Worm (Caenorhabditis elegans) whole organism, late embryonic: ENCODE data around the gene R07E5.15.
A peak's percentile ranks its signal among the peaks of the same experiment; 100 is the strongest.
"Not testable (repeated sequence)": the region's sequence is repeated elsewhere in the genome, so short reads cannot be mapped to it uniquely, and the experiment has no call there.

ENCODE experiments used
- C38D4.7 ChIP-seq: fragments of 200-800 bp; sonication (Bioruptor generic); optimal IDR thresholded peaks from 2 replicates; lab custom pipeline; 2018; ENCODE audit warnings: mild to moderate bottlenecking, missing genetic modification characterization, moderate library complexity, missing compliant biosample characterization
- F13H6.1 ChIP-seq: sonication (generic microtip); optimal IDR thresholded peaks from 2 replicates; lab custom pipeline; 2016; ENCODE audit warnings: missing genetic modification characterization, missing compliant biosample characterization
- K02D7.2 ChIP-seq: sonication (generic microtip); optimal IDR thresholded peaks from 2 replicates; lab custom pipeline; 2017; ENCODE audit warnings: mild to moderate bottlenecking, missing genetic modification characterization, missing compliant biosample characterization
- K09A11.1 ChIP-seq: sonication (generic microtip); optimal IDR thresholded peaks from 2 replicates; lab custom pipeline; 2017; ENCODE audit warnings: antibody characterized with exemption, mild to moderate bottlenecking, missing genetic modification characterization, missing compliant biosample characterization; ENCODE audit not compliant: insufficient read depth
- ceh-14 ChIP-seq: sonication (generic microtip); optimal IDR thresholded peaks from 2 replicates; lab custom pipeline; 2016; ENCODE audit warnings: missing genotype, missing genetic modification characterization, missing compliant biosample characterization
- ceh-18 ChIP-seq: sonication (generic microtip); optimal IDR thresholded peaks from 2 replicates; lab custom pipeline; 2016; ENCODE audit warnings: missing genetic modification characterization, missing compliant biosample characterization
- ceh-2 ChIP-seq: sonication (generic microtip); optimal IDR thresholded peaks from 2 replicates; lab custom pipeline; 2016; ENCODE audit warnings: missing genotype, missing genetic modification characterization, missing compliant biosample characterization
- ceh-30 ChIP-seq: fragments of 150-350 bp; optimal IDR thresholded peaks from 2 replicates; lab custom pipeline; 2014; ENCODE audit warnings: missing biosample characterization, missing genetic modification characterization
- ceh-31 ChIP-seq: sonication (generic microtip); optimal IDR thresholded peaks from 2 replicates; lab custom pipeline; 2016; ENCODE audit warnings: missing genetic modification characterization, missing compliant biosample characterization
- ceh-45 ChIP-seq: fragments of 200-800 bp; sonication (Bioruptor generic); IDR thresholded peaks from 2 replicates; pipeline ENCODE4 v1.3.6; 2022; ENCODE audit warnings: missing genetic modification reagents, missing genetic modification characterization, missing compliant biosample characterization
- ceh-48 ChIP-seq: sonication (generic microtip); optimal IDR thresholded peaks from 2 replicates; lab custom pipeline; 2016; ENCODE audit warnings: missing genetic modification characterization, inconsistent platforms, missing compliant biosample characterization
- che-1 ChIP-seq: sonication (generic microtip); optimal IDR thresholded peaks from 2 replicates; lab custom pipeline; 2016; ENCODE audit warnings: mild to moderate bottlenecking, missing genetic modification characterization, missing compliant biosample characterization
- dmd-4 ChIP-seq: sonication (generic microtip); optimal IDR thresholded peaks from 2 replicates; lab custom pipeline; 2016; ENCODE audit warnings: borderline replicate concordance, missing genetic modification characterization, missing compliant biosample characterization
- elt-2 ChIP-seq: sonication (generic microtip); optimal IDR thresholded peaks from 2 replicates; lab custom pipeline; 2016; ENCODE audit warnings: missing genetic modification reagents, missing genetic modification characterization, missing compliant biosample characterization
- ets-4 ChIP-seq: sonication (generic microtip); optimal IDR thresholded peaks from 2 replicates; lab custom pipeline; 2016; ENCODE audit warnings: missing genetic modification characterization, missing compliant biosample characterization
- eyg-1 ChIP-seq: sonication (generic microtip); optimal IDR thresholded peaks from 2 replicates; lab custom pipeline; 2016; ENCODE audit warnings: missing genotype, missing genetic modification characterization, missing compliant biosample characterization
- fax-1 ChIP-seq: sonication (generic microtip); optimal IDR thresholded peaks from 2 replicates; lab custom pipeline; 2016; ENCODE audit warnings: missing genotype, missing genetic modification characterization, missing compliant biosample characterization
- gmeb-2 ChIP-seq: sonication (generic microtip); optimal IDR thresholded peaks from 2 replicates; lab custom pipeline; 2016; ENCODE audit warnings: missing genetic modification characterization, inconsistent platforms, missing compliant biosample characterization
- hlh-13 ChIP-seq: fragments of 200-800 bp; sonication (Bioruptor generic); optimal IDR thresholded peaks from 2 replicates; lab custom pipeline; 2018; ENCODE audit warnings: mild to moderate bottlenecking, missing genetic modification characterization, missing compliant biosample characterization
- hlh-15 ChIP-seq: sonication (generic microtip); optimal IDR thresholded peaks from 2 replicates; lab custom pipeline; 2016; ENCODE audit warnings: missing genetic modification characterization, missing compliant biosample characterization
- hlh-8 ChIP-seq: sonication (generic microtip); optimal IDR thresholded peaks from 2 replicates; lab custom pipeline; 2016; ENCODE audit warnings: missing genotype, missing genetic modification characterization, missing compliant biosample characterization
- lim-6 ChIP-seq: sonication (generic microtip); optimal IDR thresholded peaks from 2 replicates; lab custom pipeline; 2016; ENCODE audit warnings: missing genetic modification characterization, missing compliant biosample characterization
- lin-11 ChIP-seq: fragments of 200-800 bp; sonication (Bioruptor generic); optimal IDR thresholded peaks from 2 replicates; lab custom pipeline; 2018; ENCODE audit warnings: mild to moderate bottlenecking, missing genetic modification characterization, missing compliant biosample characterization
- madf-2 ChIP-seq: sonication (generic microtip); optimal IDR thresholded peaks from 2 replicates; lab custom pipeline; 2017; ENCODE audit warnings: missing genetic modification characterization, missing compliant biosample characterization
- mec-3 ChIP-seq: sonication (generic microtip); optimal IDR thresholded peaks from 2 replicates; lab custom pipeline; 2016; ENCODE audit warnings: borderline replicate concordance, missing genetic modification characterization, missing compliant biosample characterization
- nfya-1 ChIP-seq: sonication (generic microtip); optimal IDR thresholded peaks from 2 replicates; lab custom pipeline; 2017; ENCODE audit warnings: missing genetic modification characterization, mild to moderate bottlenecking, missing compliant biosample characterization, antibody characterized with exemption, moderate library complexity
- nhr-232 ChIP-seq: sonication (generic microtip); optimal IDR thresholded peaks from 2 replicates; lab custom pipeline; 2016; ENCODE audit warnings: missing genetic modification characterization, missing compliant biosample characterization
- pat-9 ChIP-seq: fragments of 200-800 bp; sonication (Bioruptor generic); optimal IDR thresholded peaks from 2 replicates; lab custom pipeline; 2018; ENCODE audit warnings: mild to moderate bottlenecking, missing genetic modification characterization, moderate library complexity, missing compliant biosample characterization
- pax-1 ChIP-seq: fragments of 150-350 bp; optimal IDR thresholded peaks from 2 replicates; lab custom pipeline; 2014; ENCODE audit warnings: missing biosample characterization, missing genetic modification characterization
- pros-1 ChIP-seq: fragments of 150-350 bp; optimal IDR thresholded peaks from 2 replicates; lab custom pipeline; 2014; ENCODE audit warnings: missing biosample characterization, missing genetic modification reagents, missing genetic modification characterization
- sox-2 ChIP-seq: fragments of 200-800 bp; sonication (Bioruptor generic); IDR thresholded peaks from 2 replicates; pipeline ENCODE4 v1.3.6; 2022; ENCODE audit warnings: missing genetic modification reagents, missing genetic modification characterization, missing compliant biosample characterization
- sox-4 ChIP-seq: sonication (generic microtip); optimal IDR thresholded peaks from 2 replicates; lab custom pipeline; 2017; ENCODE audit warnings: mild to moderate bottlenecking, missing genetic modification characterization, inconsistent platforms, missing compliant biosample characterization
- syd-9 ChIP-seq: sonication (generic microtip); optimal IDR thresholded peaks from 2 replicates; lab custom pipeline; 2016; ENCODE audit warnings: mild to moderate bottlenecking, missing genetic modification characterization, moderate library complexity, missing compliant biosample characterization
- ttx-3 ChIP-seq: sonication (generic microtip); optimal IDR thresholded peaks from 2 replicates; lab custom pipeline; 2016; ENCODE audit warnings: missing genetic modification reagents, missing genetic modification characterization, missing compliant biosample characterization
- unc-3 ChIP-seq, 2 experiments: fragments of 200-800 bp in 1 of 2; sonication (Bioruptor generic) in 1 of 2; sonication (generic microtip) in 1 of 2; conservative IDR thresholded peaks in 1 of 2; optimal IDR thresholded peaks in 1 of 2; 2 replicates each; pipeline versions ENCODE4 v1.3.6 to Lab custom; 2016 to 2022; ENCODE audit warnings: missing compliant biosample characterization in 2 of 2, missing genetic modification characterization in 2 of 2, missing genetic modification reagents in 1 of 2
- unc-42 ChIP-seq: sonication (generic microtip); optimal IDR thresholded peaks from 2 replicates; lab custom pipeline; 2016; ENCODE audit warnings: missing genotype, missing genetic modification characterization, missing compliant biosample characterization
- unc-55 ChIP-seq: sonication (generic microtip); optimal IDR thresholded peaks from 2 replicates; lab custom pipeline; 2017; ENCODE audit warnings: missing biosample characterization, missing genetic modification reagents, missing genetic modification characterization
- unc-86 ChIP-seq: sonication (generic microtip); optimal IDR thresholded peaks from 2 replicates; lab custom pipeline; 2016; ENCODE audit warnings: missing genetic modification characterization, missing compliant biosample characterization

R07E5.15 gene

DNA sequence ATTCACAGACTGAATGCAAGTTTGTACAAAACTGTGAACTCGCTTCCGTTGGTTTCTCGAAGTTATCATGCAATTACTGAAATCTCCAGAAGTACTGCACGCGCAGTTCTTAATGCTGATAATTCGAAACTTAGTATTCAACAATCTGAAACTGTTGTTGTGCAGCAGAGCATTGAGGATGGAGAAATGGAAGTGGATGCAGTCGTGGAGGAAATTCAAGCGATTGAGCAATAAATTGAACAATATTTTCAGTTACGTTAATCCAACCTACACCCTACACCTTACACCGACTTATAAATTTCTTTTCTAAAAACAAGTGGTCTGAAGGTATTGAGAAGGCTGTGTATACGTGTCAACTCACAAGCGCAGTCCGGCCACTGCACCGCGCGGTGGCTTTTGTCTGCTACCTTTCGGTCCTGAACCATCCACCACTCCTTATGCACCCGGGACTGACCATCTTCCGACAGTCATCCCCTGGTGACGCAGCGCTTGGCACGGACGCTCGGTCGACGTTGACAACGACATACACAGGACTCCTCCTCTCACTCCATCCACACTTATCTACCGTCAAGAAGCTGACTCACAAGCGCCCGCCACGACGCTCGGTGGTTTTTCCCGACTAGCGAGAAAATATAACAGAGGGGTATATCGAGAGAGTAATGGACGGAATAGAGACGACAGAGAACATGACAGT, 22.5 kb upstream of the R07E5.15 start (continued):
- TF ChIP-seq ceh-2 (tag; lab: Kevin White, UChicago) (peak; percentile 7), unc-3 (GFP tag; conservative IDR thresholded peaks at IDR 0.05; lab: Robert Waterston, UW) (peak; percentile 55; the same call in 1 of the 2 replicates), C38D4.7 (GFP tag; lab: Kevin White, UChicago) (peak; percentile 68), elt-2 (tag; lab: Kevin White, UChicago) (peak; percentile 41), sox-2 (GFP tag; lab: Robert Waterston, UW) (peak; percentile 69), nhr-232 (peak; percentile 55), ceh-45 (GFP tag; lab: Robert Waterston, UW) (peak; percentile 69; the same call in 1 of the 2 replicates), ttx-3 (tag; lab: Kevin White, UChicago) (peak; percentile 31), madf-2 (tag; lab: Kevin White, UChicago) (peak; percentile 69), K02D7.2 (peak; percentile 55), lin-11 (peak; percentile 32), pat-9 (tag; lab: Kevin White, UChicago) (peak; percentile 39), F13H6.1 (tag; lab: Kevin White, UChicago) (peak; percentile 34)
- TF ChIP-seq unc-3 (tag; optimal IDR thresholded peaks at IDR 0.05; lab: Kevin White, UChicago), result not testable (repeated sequence)

DNA sequence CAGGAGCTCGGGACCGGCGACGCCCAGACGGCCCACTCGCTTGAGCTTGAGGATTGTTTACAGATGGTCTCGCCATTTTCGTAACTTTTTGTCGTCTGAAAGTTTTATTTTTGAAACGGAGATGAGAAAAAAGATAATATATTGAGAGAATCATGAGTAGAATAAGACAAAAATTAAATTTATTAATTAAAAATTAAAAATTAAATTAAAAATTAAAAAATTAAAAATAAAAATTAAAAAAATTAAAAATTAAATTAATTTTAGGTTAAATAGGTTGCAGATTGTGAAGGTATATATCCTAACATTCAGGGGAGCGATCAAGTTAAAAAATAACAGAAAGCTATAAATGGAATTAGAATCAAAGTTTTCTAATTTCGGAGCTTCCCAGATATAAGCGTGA, 21.5 kb upstream of the R07E5.15 start, which contains the start of gene B0284.3:
B0284.3 (minus strand) TSS at position 101 of the 400 bp plus-strand sequence.
- no peak for TF ChIP-seq madf-2 (tag; lab: Kevin White, UChicago)
- TF ChIP-seq ceh-2 (tag; lab: Kevin White, UChicago), result no peak
- no peak for TF ChIP-seq che-1 (tag; lab: Kevin White, UChicago)
- no peak for TF ChIP-seq ceh-18 (tag; lab: Kevin White, UChicago)
- TF ChIP-seq eyg-1 (tag; lab: Kevin White, UChicago), result no peak
- no peak for TF ChIP-seq gmeb-2 (tag; lab: Kevin White, UChicago)
- TF ChIP-seq syd-9 (tag; lab: Kevin White, UChicago), result no peak
- no peak for TF ChIP-seq K09A11.1 (tag; lab: Kevin White, UChicago)
- no peak for TF ChIP-seq ceh-14 (tag; lab: Kevin White, UChicago)
- TF ChIP-seq ceh-31 (tag; lab: Kevin White, UChicago), result no peak
- TF ChIP-seq hlh-13 (GFP tag; lab: Kevin White, UChicago), result no peak
- no peak for TF ChIP-seq sox-2 (GFP tag; lab: Robert Waterston, UW)
- no peak for TF ChIP-seq hlh-15 (tag; lab: Kevin White, UChicago)
- TF ChIP-seq ets-4, result no peak
- no peak for TF ChIP-seq ceh-30
- TF ChIP-seq unc-86 (tag; lab: Kevin White, UChicago), result no peak
- no peak for TF ChIP-seq lim-6 (tag; lab: Kevin White, UChicago)
- TF ChIP-seq unc-42 (tag; lab: Kevin White, UChicago), result no peak

- TF ChIP-seq ttx-3 (tag; lab: Kevin White, UChicago), result no peak
- no peak for TF ChIP-seq pros-1 (tag; lab: Kevin White, UChicago)
- TF ChIP-seq sox-4 (tag; lab: Kevin White, UChicago), result no peak
- TF ChIP-seq lin-11, result no peak
- TF ChIP-seq ceh-48 (tag; lab: Kevin White, UChicago), result no peak
- TF ChIP-seq unc-42 (tag; lab: Kevin White, UChicago), result peak; percentile 60
- peak; percentile 24 for TF ChIP-seq sox-2 (GFP tag; lab: Robert Waterston, UW)
- TF ChIP-seq hlh-8 (tag; lab: Kevin White, UChicago), result no peak
- TF ChIP-seq dmd-4 (tag; lab: Kevin White, UChicago), result no peak
- no peak for TF ChIP-seq mec-3 (tag; lab: Kevin White, UChicago)
- no peak for TF ChIP-seq unc-86 (tag; lab: Kevin White, UChicago)
- no peak for TF ChIP-seq unc-55 (GFP tag; lab: Kevin White, UChicago)
- peak; percentile 31 for TF ChIP-seq nfya-1 (tag; lab: Kevin White, UChicago)
- TF ChIP-seq pat-9 (tag; lab: Kevin White, UChicago), result no peak
- no peak for TF ChIP-seq ceh-14 (tag; lab: Kevin White, UChicago)
- peak; percentile 60 for TF ChIP-seq ceh-31 (tag; lab: Kevin White, UChicago)
- TF ChIP-seq fax-1 (tag; lab: Kevin White, UChicago), result no peak
- TF ChIP-seq pax-1, result no peak
- TF ChIP-seq ceh-2 (tag; lab: Kevin White, UChicago), result no peak
- TF ChIP-seq, all 69 proteins: peak for 4
Observed at ce11 chrIII:4380835-4381234, 20.4 kb upstream of the R07E5.15 start.
